Worm (Caenorhabditis elegans): Measurements from ENCODE around the gene C36B7.1.
A peak's percentile ranks its signal among the peaks of the same experiment; 100 is the strongest.

C36B7.1 gene

DNA sequence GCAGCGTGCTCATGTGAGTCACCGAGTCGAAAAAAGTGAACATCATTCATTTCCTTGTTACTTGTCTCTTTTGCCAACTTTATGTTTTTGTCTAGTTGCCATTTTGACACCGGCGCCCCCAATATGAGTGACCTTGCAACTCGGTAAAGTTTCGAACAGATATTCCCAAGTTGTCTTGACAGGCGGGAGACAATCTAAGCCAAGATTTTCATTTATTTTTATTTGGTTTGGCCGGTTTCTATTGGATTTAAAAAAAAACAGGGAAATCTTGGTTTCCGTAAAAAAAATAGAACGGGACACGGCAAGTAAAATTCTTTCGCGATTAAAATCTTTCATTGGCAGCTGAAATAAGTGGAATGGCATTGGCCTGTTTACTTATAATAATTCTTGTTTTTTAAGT, 18.5 kb downstream of the C36B7.1 start:
- TF ChIP-seq ama-1 (optimal IDR thresholded peaks at IDR 0.05) (no peak), unc-62 (GFP tag; optimal IDR thresholded peaks at IDR 0.05 in 1 of 2) (peak in 1 of 2 experiments; percentile 94), unc-62 (tag; optimal IDR thresholded peaks at IDR 0.05) (no peak)

DNA sequence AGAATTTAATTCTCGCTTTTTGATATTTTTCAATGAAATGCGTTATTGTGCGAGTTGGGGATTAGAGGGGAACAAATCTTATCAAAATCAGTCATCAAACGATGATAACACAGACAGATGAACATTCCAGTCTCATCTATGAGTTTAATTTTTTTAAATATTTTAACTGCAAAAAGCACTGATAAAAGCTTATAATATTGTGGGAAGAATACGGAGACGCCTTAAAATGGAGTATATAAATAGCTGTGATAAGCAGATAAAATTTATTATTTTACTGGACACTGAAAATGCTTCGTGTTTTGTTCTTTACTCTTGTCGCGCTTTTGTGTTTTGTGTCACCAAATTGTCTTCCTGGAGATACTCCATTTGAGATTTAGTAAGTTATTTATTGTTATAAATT, 26.9 kb downstream of the C36B7.1 start, which contains the start of gene clec-86:
clec-86 (plus strand) TSS at position 262 of the 400 bp plus-strand sequence.
- TF ChIP-seq mdt-29 (GFP tag; IDR thresholded peaks at IDR 0.05) (no peak), hlh-30 (tag; optimal IDR thresholded peaks at IDR 0.05; ENCODE audit: insufficient read depth) (no peak), pqm-1 (tag; optimal IDR thresholded peaks at IDR 0.05) (peak; percentile 40), dve-1 (tag; optimal IDR thresholded peaks at IDR 0.05; ENCODE audit: insufficient read depth) (peak; percentile 27), vab-7 (GFP tag; IDR thresholded peaks at IDR 0.05) (no peak), dpl-1 (GFP tag; optimal IDR thresholded peaks at IDR 0.05) (no peak), snpc-1.2 (GFP tag; IDR thresholded peaks at IDR 0.05) (no peak), dmd-6 (GFP tag; IDR thresholded peaks at IDR 0.05) (peak; percentile 31; the same call in 1 of the 2 replicates), egl-27 (tag; optimal IDR thresholded peaks at IDR 0.05) (no peak), nhr-28 (tag; optimal IDR thresholded peaks at IDR 0.05) (peak; percentile 21), daf-16 (GFP tag; optimal IDR thresholded peaks at IDR 0.05) (no peak), daf-16 (tag; optimal IDR thresholded peaks at IDR 0.05) (peak; percentile 29), jun-1 (tag; optimal IDR thresholded peaks at IDR 0.05) (no peak)

DNA sequence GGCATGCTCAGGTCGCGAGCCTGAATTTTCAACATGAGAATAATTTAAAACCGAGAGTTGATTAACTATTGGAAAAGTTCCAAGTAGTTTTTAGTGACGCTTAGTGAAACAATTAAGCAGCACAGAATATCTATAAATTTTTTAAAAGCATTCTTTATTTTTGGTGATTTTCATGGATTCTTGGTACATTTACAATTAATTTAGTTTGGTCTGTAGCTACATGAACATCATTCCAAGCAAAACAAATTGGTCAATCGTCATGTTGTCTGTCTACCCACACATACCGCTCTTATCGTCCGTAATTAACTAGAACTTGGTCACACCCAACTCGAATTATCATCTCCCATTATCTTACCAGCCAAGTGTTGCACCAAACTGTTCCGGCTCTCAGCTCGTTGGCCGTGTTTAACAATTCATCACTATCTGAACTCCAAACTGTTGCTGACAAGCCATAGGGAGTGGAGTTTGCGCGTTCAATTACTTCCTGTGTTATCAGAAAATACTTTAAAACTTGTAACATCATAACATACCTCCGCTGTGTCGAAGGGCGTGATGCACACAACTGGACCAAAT, 28.1 kb downstream of the C36B7.1 start:
- TF ChIP-seq unc-62 (GFP tag; optimal IDR thresholded peaks at IDR 0.05 in 1 of 2) (peak in 1 of 2 experiments; percentile 95), unc-62 (tag; optimal IDR thresholded peaks at IDR 0.05) (no peak), nhr-42 (GFP tag; IDR thresholded peaks at IDR 0.05) (no peak)

DNA sequence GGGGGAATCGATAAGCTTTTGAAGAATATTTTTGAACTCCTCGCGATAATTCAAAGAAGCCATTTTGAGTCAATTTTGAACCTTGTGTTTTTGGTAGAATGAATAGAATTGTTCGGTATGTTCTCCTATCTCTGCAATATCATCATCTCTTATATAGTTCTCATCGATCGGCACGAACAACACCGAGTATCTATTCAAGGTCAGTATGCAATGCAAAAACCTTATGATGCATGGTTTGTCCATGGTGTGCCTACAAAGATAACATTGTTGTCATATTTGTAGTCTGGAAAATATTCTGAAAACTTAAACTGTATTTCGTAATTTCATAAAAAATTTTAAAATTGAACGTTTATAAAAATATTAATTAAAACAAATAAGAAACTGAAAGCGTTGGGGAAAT, 30.8 kb downstream of the C36B7.1 start, which contains the start of gene alh-10:
alh-10 (minus strand) TSS at position 127 of the 400 bp plus-strand sequence.
- TF ChIP-seq hlh-30 (tag; optimal IDR thresholded peaks at IDR 0.05; ENCODE audit: insufficient read depth) (peak; percentile 46), nhr-48 (tag; optimal IDR thresholded peaks at IDR 0.05) (no peak), F26F4.8 (GFP tag; conservative IDR thresholded peaks at IDR 0.05) (no peak), set-16 (GFP tag; IDR thresholded peaks at IDR 0.05) (no peak), D1046.2 (GFP tag; IDR thresholded peaks at IDR 0.05) (no peak), nhr-28 (tag; optimal IDR thresholded peaks at IDR 0.05) (peak; percentile 92), dve-1 (tag; optimal IDR thresholded peaks at IDR 0.05; ENCODE audit: insufficient read depth) (peak; percentile 39), zfp-2 (tag; optimal IDR thresholded peaks at IDR 0.05) (no peak)

DNA sequence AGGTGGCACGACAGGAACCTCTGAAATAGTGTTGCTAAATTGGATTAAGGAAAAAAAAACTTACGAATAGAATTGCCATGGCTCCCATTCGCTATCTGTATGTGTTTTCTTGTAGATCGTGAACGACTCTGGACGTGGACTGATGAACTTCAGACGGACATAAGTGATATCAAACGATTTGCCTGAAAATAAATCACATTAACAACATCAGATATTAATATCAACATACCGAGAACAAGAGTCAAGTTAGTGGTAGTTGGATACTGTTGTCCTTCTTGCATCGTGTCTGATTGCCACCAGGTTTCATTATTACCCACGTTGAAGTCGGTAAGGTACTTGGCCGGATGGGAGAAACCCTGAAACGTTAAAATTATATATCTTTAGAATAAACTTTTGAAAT, 37.0 kb downstream of the C36B7.1 start:
- no peak for TF ChIP-seq unc-130 (GFP tag; optimal IDR thresholded peaks at IDR 0.05)
- TF ChIP-seq unc-62 (GFP tag; optimal IDR thresholded peaks at IDR 0.05 in 1 of 2) = peak in 1 of 2 experiments; percentile 87
- no peak for TF ChIP-seq unc-62 (tag; optimal IDR thresholded peaks at IDR 0.05)

DNA sequence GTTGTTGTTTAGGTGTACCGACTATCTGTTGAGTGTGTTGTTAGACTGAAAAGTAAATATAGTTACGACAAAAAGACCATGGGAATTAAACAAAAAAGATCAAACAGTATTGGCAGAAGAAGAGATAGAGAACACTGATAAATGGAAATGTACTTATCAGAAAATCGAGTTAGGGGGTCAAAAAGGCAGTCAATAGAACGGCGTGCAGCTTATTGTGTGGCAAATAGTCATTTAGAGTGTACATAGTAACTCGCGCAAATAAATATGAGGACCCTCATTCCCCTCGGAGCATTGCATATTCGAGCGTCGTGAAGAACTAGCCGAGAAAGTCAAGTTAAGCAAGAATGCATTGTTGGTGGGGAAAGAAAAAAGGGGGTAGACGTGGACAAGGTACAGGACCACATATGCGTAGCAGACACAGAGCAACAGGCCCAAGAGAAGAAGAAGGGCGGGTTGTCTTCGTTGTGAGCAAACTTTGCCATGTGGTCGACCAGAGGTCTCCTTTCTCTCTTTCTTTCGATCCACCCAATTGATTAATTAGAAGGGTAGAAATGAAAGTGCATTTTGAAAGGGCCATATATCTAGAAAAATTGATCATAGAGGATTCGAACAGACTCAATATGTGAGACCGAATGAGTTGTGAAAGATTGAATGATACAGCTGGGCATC, 38.6 kb downstream of the C36B7.1 start, which contains the start of gene lam-2:
lam-2 (minus strand) TSS at position 51 of the 669 bp plus-strand sequence.
- TF ChIP-seq F37D6.2 (tag; optimal IDR thresholded peaks at IDR 0.05) (no peak), zag-1 (tag; optimal IDR thresholded peaks at IDR 0.05) (no peak), R02D3.7 (tag; optimal IDR thresholded peaks at IDR 0.05) (no peak), attf-4 (tag; optimal IDR thresholded peaks at IDR 0.05) (no peak), lin-39 (tag; optimal IDR thresholded peaks at IDR 0.05) (no peak), daf-12 (tag; optimal IDR thresholded peaks at IDR 0.05) (no peak), dpl-1 (GFP tag; optimal IDR thresholded peaks at IDR 0.05) (no peak), nhr-237 (tag; optimal IDR thresholded peaks at IDR 0.05) (no peak), saeg-2 (GFP tag; IDR thresholded peaks at IDR 0.05) (no peak), dmd-8 (GFP tag; IDR thresholded peaks at IDR 0.05) (no peak), zfp-2 (tag; optimal IDR thresholded peaks at IDR 0.05) (no peak), mxl-2 (GFP tag; conservative IDR thresholded peaks at IDR 0.05) (no peak), Y5F2A.4 (GFP tag; optimal IDR thresholded peaks at IDR 0.05) (no peak), ceh-62 (tag; optimal IDR thresholded peaks at IDR 0.05) (no peak), ceh-44 (GFP tag; IDR thresholded peaks at IDR 0.05) (no peak), duxl-1 (tag; optimal IDR thresholded peaks at IDR 0.05; ENCODE audit: poor library complexity) (no peak), lin-29 (GFP tag; IDR thresholded peaks at IDR 0.05) (no peak), lin-13 (GFP tag; optimal IDR thresholded peaks at IDR 0.05) (no peak), gei-8 (GFP tag; optimal IDR thresholded peaks at IDR 0.05) (no peak)

Measured in whole organism, L4 larva.